Worm (Caenorhabditis elegans) whole organism, L4 larva: ENCODE data around the gene anoh-2.

Experiments used
- T26A8.4 ChIP-seq: fragments of 200-800 bp; sonication (Bioruptor generic); IDR thresholded peaks from 2 replicates; pipeline ENCODE4 v1.3.6; 2022; ENCODE audit warnings: missing genetic modification characterization, missing compliant biosample characterization
- Y5F2A.4 ChIP-seq: fragments of 200-800 bp; sonication (Bioruptor generic); optimal IDR thresholded peaks from 2 replicates; lab custom pipeline; 2018; ENCODE audit warnings: mild to moderate bottlenecking, missing genetic modification characterization, missing compliant biosample characterization
- Y75B8A.6 ChIP-seq: fragments of 200-800 bp; sonication (Bioruptor generic); IDR thresholded peaks from 2 replicates; pipeline ENCODE4 v1.3.6; 2022; ENCODE audit warnings: missing genetic modification reagents, missing genetic modification characterization, missing compliant biosample characterization
- aha-1 ChIP-seq: fragments of 150-350 bp; peaks from one replicate; lab custom pipeline; 2014; ENCODE audit warnings: missing biosample characterization, missing genetic modification characterization
- ceh-28 ChIP-seq: fragments of 150-350 bp; optimal IDR thresholded peaks from 2 replicates; lab custom pipeline; 2014; ENCODE audit warnings: missing biosample characterization, missing genetic modification reagents, missing genetic modification characterization
- daf-12 ChIP-seq: fragments of 150-350 bp; optimal IDR thresholded peaks from 2 replicates; lab custom pipeline; 2014; ENCODE audit warnings: missing biosample characterization, missing genetic modification reagents, missing genetic modification characterization
- daf-16 ChIP-seq, 3 experiments: sonication (generic microtip); optimal IDR thresholded peaks; 2 replicates each; lab custom pipeline; 2016 to 2017; ENCODE audit warnings: missing genetic modification characterization in 3 of 3, missing genetic modification reagents in 3 of 3, mild to moderate bottlenecking in 2 of 3, missing compliant biosample characterization in 2 of 3, missing biosample characterization in 1 of 3, moderate library complexity in 1 of 3
- daf-19 ChIP-seq: fragments of 200-800 bp; sonication (Bioruptor generic); conservative IDR thresholded peaks from 2 replicates; pipeline ENCODE4 v1.3.6; 2022; ENCODE audit warnings: missing genetic modification characterization, missing compliant biosample characterization
- dmd-6 ChIP-seq: fragments of 200-800 bp; sonication (Bioruptor generic); IDR thresholded peaks from 2 replicates; pipeline ENCODE4 v1.3.6; 2022; ENCODE audit warnings: missing genetic modification reagents, missing genetic modification characterization, missing compliant biosample characterization
- dmd-8 ChIP-seq: fragments of 200-800 bp; sonication (Bioruptor generic); IDR thresholded peaks from 2 replicates; pipeline ENCODE4 v1.3.6; 2022; ENCODE audit warnings: missing genetic modification characterization, missing compliant biosample characterization
- duxl-1 ChIP-seq: sonication (generic microtip); optimal IDR thresholded peaks from 2 replicates; lab custom pipeline; 2016; ENCODE audit warnings: mild to moderate bottlenecking, missing genetic modification characterization, moderate library complexity, missing compliant biosample characterization; ENCODE audit not compliant: poor library complexity
- fkh-10 ChIP-seq: fragments of 150-350 bp; optimal IDR thresholded peaks from 2 replicates; lab custom pipeline; 2014; ENCODE audit warnings: missing biosample characterization, missing genetic modification reagents, missing genetic modification characterization
- fos-1 ChIP-seq: fragments of 150-350 bp; optimal IDR thresholded peaks from 2 replicates; lab custom pipeline; 2014; ENCODE audit warnings: missing biosample characterization, missing genetic modification characterization
- hlh-11 ChIP-seq: fragments of 200-800 bp; sonication (Bioruptor generic); optimal IDR thresholded peaks from 2 replicates; lab custom pipeline; 2018; ENCODE audit warnings: mild to moderate bottlenecking, missing genetic modification characterization, missing compliant biosample characterization
- hlh-30 ChIP-seq: sonication (generic microtip); optimal IDR thresholded peaks from 2 replicates; lab custom pipeline; 2017; ENCODE audit warnings: antibody characterized with exemption, mild to moderate bottlenecking, missing genetic modification characterization, missing compliant biosample characterization; ENCODE audit not compliant: insufficient read depth
- hmg-1.1 ChIP-seq: fragments of 200-800 bp; sonication (Bioruptor generic); IDR thresholded peaks from 2 replicates; pipeline ENCODE4 v1.3.6; 2022; ENCODE audit warnings: missing genetic modification reagents, missing genetic modification characterization, missing compliant biosample characterization
- lin-29 ChIP-seq: fragments of 200-800 bp; sonication (Bioruptor generic); IDR thresholded peaks from 2 replicates; pipeline ENCODE4 v1.3.6; 2022; ENCODE audit warnings: missing genetic modification reagents, missing genetic modification characterization, missing compliant biosample characterization
- lin-38 ChIP-seq: fragments of 200-800 bp; sonication (Bioruptor generic); IDR thresholded peaks from 2 replicates; pipeline ENCODE4 v1.3.6; 2022; ENCODE audit warnings: missing genetic modification reagents, missing genetic modification characterization, missing compliant biosample characterization
- lin-39 ChIP-seq: fragments of 150-350 bp; optimal IDR thresholded peaks from 2 replicates; lab custom pipeline; 2014; ENCODE audit warnings: missing biosample characterization, missing genetic modification reagents, missing genetic modification characterization
- lsy-2 ChIP-seq, 2 experiments: fragments of 150-350 bp in 1 of 2; sonication (generic microtip) in 1 of 2; optimal IDR thresholded peaks; 2 replicates each; lab custom pipeline; 2014 to 2017; ENCODE audit warnings: missing biosample characterization in 2 of 2, missing genetic modification characterization in 2 of 2
- madf-9 ChIP-seq: fragments of 200-800 bp; sonication (Bioruptor generic); conservative IDR thresholded peaks from 2 replicates; pipeline ENCODE4 v1.3.6; 2022; ENCODE audit warnings: missing genetic modification reagents, missing genetic modification characterization, missing compliant biosample characterization
- mep-1 ChIP-seq: fragments of 150-350 bp; sonication (generic microtip); optimal IDR thresholded peaks from 3 replicates; lab custom pipeline; 2014; ENCODE audit warnings: missing biosample characterization, missing genetic modification characterization
- nhr-28 ChIP-seq: fragments of 150-350 bp; optimal IDR thresholded peaks from 2 replicates; lab custom pipeline; 2014; ENCODE audit warnings: missing biosample characterization, missing genetic modification characterization
- nhr-41 ChIP-seq: fragments of 200-800 bp; sonication (Bioruptor generic); IDR thresholded peaks from 2 replicates; pipeline ENCODE4 v1.3.6; 2022; ENCODE audit warnings: missing genetic modification reagents, missing genetic modification characterization, missing compliant biosample characterization
- nhr-77 ChIP-seq: fragments of 150-350 bp; optimal IDR thresholded peaks from 2 replicates; lab custom pipeline; 2014; ENCODE audit warnings: missing biosample characterization, missing genetic modification characterization
- pha-4 ChIP-seq, 2 experiments: fragments of 150-350 bp in 1 of 2; fragments of 200-800 bp in 1 of 2; sonication (Bioruptor generic) in 1 of 2; IDR thresholded peaks in 1 of 2; optimal IDR thresholded peaks in 1 of 2; 2 replicates each; pipeline versions ENCODE4 v1.3.6 to Lab custom; 2014 to 2022; ENCODE audit warnings: missing genetic modification characterization in 2 of 2, missing genetic modification reagents in 2 of 2, missing biosample characterization in 1 of 2, missing compliant biosample characterization in 1 of 2
- set-16 ChIP-seq: fragments of 200-800 bp; sonication (Bioruptor generic); IDR thresholded peaks from 2 replicates; pipeline ENCODE4 v1.3.6; 2022; ENCODE audit warnings: missing genetic modification reagents, missing genetic modification characterization, missing compliant biosample characterization
- spr-1 ChIP-seq: sonication (generic microtip); optimal IDR thresholded peaks from 2 replicates; lab custom pipeline; 2016; ENCODE audit warnings: mild to moderate bottlenecking, missing genetic modification characterization, missing compliant biosample characterization
- tag-97 ChIP-seq: fragments of 200-800 bp; sonication (Bioruptor generic); IDR thresholded peaks from 2 replicates; pipeline ENCODE4 v1.3.6; 2022; ENCODE audit warnings: missing genetic modification characterization, missing compliant biosample characterization
- tra-1 ChIP-seq: fragments of 200-800 bp; sonication (Bioruptor generic); IDR thresholded peaks from 2 replicates; pipeline ENCODE4 v1.3.6; 2022; ENCODE audit warnings: missing genetic modification reagents, missing genetic modification characterization, missing compliant biosample characterization
- unc-62 ChIP-seq, 3 experiments: fragments of 150-350 bp in 1 of 3; sonication (generic microtip); optimal IDR thresholded peaks in 2 of 3; peaks in 1 of 3; 1 replicate in 1 of 3; 2 replicates in 2 of 3; lab custom pipeline; 2014 to 2017; ENCODE audit warnings: missing biosample characterization in 3 of 3, missing genetic modification characterization in 3 of 3, missing genetic modification reagents in 3 of 3, missing genotype in 1 of 3
- vab-7 ChIP-seq: fragments of 200-800 bp; sonication (Bioruptor generic); IDR thresholded peaks from 2 replicates; pipeline ENCODE4 v1.3.6; 2022; ENCODE audit warnings: missing genetic modification reagents, missing genetic modification characterization, missing compliant biosample characterization
- zag-1 ChIP-seq: fragments of 150-350 bp; optimal IDR thresholded peaks from 2 replicates; lab custom pipeline; 2014; ENCODE audit warnings: missing biosample characterization, missing genetic modification characterization
- zip-11 ChIP-seq: fragments of 200-800 bp; sonication (Bioruptor generic); IDR thresholded peaks from 2 replicates; pipeline ENCODE4 v1.3.6; 2022; ENCODE audit warnings: missing genetic modification characterization, missing compliant biosample characterization
- zip-2 ChIP-seq: fragments of 150-350 bp; optimal IDR thresholded peaks from 2 replicates; lab custom pipeline; 2014; ENCODE audit warnings: missing biosample characterization, missing genetic modification characterization

anoh-2 gene

DNA sequence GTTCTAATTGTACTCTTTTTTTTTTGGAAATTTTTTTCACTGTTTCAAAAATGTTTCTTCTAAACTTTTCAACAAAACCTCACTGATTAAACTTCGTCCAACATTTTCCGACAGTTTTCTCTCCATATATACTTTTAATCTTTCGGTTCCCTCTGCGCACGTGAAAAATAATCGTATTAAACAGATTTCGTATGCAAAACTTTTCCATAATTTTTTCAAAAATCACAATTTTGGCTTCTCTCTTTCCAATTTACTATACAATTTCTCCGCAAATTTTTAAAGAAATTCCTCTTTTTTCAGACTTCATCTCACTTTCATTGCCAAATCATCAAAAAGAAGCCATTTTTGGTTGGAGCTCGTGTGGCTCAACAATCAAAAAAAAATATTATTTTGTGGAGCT, 41.8 kb upstream of the anoh-2 start, which contains the start of gene dmd-6:
dmd-6 (plus strand) TSS at position 301 of the 400 bp plus-strand sequence.
- no peak for TF ChIP-seq lin-39 (tag; lab: Kevin White, UChicago)
- TF ChIP-seq daf-19 (GFP tag; lab: Robert Waterston, UW), result no peak
- TF ChIP-seq dmd-8, result no peak
- TF ChIP-seq, all 104 proteins: peak for 0

DNA sequence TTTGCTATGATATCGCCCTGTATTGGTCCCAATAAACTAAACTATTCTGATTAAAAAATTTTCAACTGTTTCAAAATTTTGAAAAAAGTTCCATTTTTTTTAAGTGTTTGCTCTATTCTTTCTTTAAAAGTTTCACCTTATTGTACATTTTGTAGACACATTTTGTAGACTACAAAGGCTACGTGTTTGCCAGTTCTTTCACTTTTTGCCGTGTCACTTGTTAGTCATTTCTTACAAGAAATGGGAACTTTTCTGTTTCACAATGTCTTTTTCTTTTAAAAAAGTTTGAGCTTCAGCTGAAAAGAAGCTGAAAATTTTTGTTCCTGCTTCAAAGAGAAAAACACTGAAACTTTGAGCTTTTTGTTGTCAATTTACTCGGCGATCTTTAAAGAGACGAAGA, 41.0 kb upstream of the anoh-2 start:
- TF ChIP-seq tra-1 (GFP tag; lab: Robert Waterston, UW), result no peak
- TF ChIP-seq daf-12 (tag; lab: Kevin White, UChicago), result no peak
- TF ChIP-seq madf-9 (GFP tag; lab: Robert Waterston, UW), result no peak
- no peak for TF ChIP-seq nhr-77 (tag; lab: Kevin White, UChicago)
- TF ChIP-seq set-16 (GFP tag; lab: Robert Waterston, UW), result no peak
- TF ChIP-seq Y75B8A.6 (GFP tag; lab: Robert Waterston, UW), result no peak
- TF ChIP-seq zag-1 (tag; lab: Kevin White, UChicago), result no peak
- TF ChIP-seq T26A8.4 (GFP tag; lab: Robert Waterston, UW), result no peak
- TF ChIP-seq zip-2 (tag; lab: Kevin White, UChicago), result no peak
- no peak for TF ChIP-seq daf-16 (GFP tag; optimal IDR thresholded peaks at IDR 0.05; lab: Kevin White, UChicago)
- TF ChIP-seq daf-16 (tag; optimal IDR thresholded peaks at IDR 0.05; lab: Kevin White, UChicago), result peak; percentile 2
- no peak for TF ChIP-seq vab-7
- TF ChIP-seq dmd-6 (GFP tag; lab: Robert Waterston, UW), result no peak
- TF ChIP-seq Y5F2A.4 (GFP tag; lab: Kevin White, UChicago), result no peak
- no peak for TF ChIP-seq fkh-10 (GFP tag; lab: Kevin White, UChicago)
- no peak for TF ChIP-seq nhr-41 (GFP tag; lab: Robert Waterston, UW)
- TF ChIP-seq duxl-1 (tag; lab: Kevin White, UChicago), result no peak
- TF ChIP-seq lin-29 (GFP tag; lab: Robert Waterston, UW), result no peak
- TF ChIP-seq nhr-28 (tag; lab: Kevin White, UChicago), result peak; percentile 72
- TF ChIP-seq lsy-2 (tag; optimal IDR thresholded peaks at IDR 0.05; lab: Kevin White, UChicago), result no peak
- no peak for TF ChIP-seq mep-1 (tag; lab: Kevin White, UChicago)
- no peak for TF ChIP-seq lin-39 (tag; lab: Kevin White, UChicago)
- no peak for TF ChIP-seq tag-97 (GFP tag; lab: Robert Waterston, UW)
- peak; percentile 90 for TF ChIP-seq aha-1 (tag; lab: Kevin White, UChicago)

DNA sequence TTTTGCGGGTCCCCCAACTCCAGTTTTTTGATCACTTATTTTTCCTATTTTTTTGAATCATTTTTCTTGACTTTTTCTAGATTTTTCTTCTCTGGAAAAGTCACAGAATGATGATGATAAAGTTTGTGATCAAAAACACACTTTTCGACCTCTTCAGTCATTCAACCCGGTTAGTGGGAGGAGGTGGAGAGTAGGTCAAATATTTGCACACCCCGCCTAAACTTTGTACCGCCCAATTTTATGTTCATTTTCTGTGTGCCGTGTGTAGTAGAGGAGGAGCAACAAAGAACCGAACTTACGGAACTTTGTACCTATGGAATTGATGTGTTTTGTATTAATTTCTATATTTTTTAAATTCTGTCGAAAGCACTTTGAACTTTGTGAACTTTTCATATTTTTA, 40.6 kb upstream of the anoh-2 start:
- TF ChIP-seq spr-1 (no peak), nhr-28 (tag; lab: Kevin White, UChicago) (peak; percentile 35), dmd-6 (GFP tag; lab: Robert Waterston, UW) (peak; percentile 57), hmg-1.1 (GFP tag; lab: Robert Waterston, UW) (0 out of 2 replicates have a peak, but pooled peaks have one; percentile 7), hlh-11 (tag; lab: Kevin White, UChicago) (peak; percentile 26), zip-11 (GFP tag; lab: Robert Waterston, UW) (no peak), Y75B8A.6 (GFP tag; lab: Robert Waterston, UW) (0 out of 2 replicates have a peak, but pooled peaks have one; percentile 18), pha-4 (GFP tag; IDR thresholded peaks at IDR 0.05; lab: Robert Waterston, UW) (0 out of 2 replicates have a peak, but pooled peaks have one; percentile 12), pha-4 (tag; optimal IDR thresholded peaks at IDR 0.05; lab: Kevin White, UChicago) (no peak), lin-38 (GFP tag; lab: Robert Waterston, UW) (no peak), unc-62 (GFP tag; optimal IDR thresholded peaks at IDR 0.05 in 1 of 2; lab: Kevin White, UChicago) (peak in 1 of 2 experiments; percentile 77), unc-62 (tag; optimal IDR thresholded peaks at IDR 0.05; lab: Kevin White, UChicago) (no peak), hlh-30 (tag; lab: Kevin White, UChicago) (peak; percentile 14)

DNA sequence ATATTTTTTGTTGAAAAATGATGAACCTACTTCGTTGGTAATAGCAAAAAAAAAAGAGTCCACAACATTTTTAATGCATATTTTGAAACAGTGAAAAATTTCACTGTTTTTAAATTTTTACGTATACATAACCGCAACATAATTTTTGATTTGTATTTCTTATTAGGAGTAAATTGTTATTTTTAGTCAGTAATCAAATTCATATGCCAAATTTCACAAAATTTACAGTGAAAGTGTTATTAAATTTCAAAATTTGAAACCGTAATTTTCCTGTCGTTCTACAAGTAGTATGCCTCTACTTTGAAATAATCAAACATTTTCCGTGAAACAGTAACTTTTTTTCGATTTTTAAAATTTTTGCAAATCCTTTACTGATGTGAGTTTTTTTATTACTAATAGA, 40.1 kb upstream of the anoh-2 start:
- no peak for TF ChIP-seq fos-1 (tag; lab: Kevin White, UChicago)
- TF ChIP-seq aha-1 (tag; lab: Kevin White, UChicago), result peak; percentile 96
- no peak for TF ChIP-seq ceh-28 (tag; lab: Kevin White, UChicago)
- TF ChIP-seq lin-39 (tag; lab: Kevin White, UChicago), result no peak
